Worm (Caenorhabditis elegans): Measurements from ENCODE around the gene scvp-1.
A peak's percentile ranks its signal among the peaks of the same experiment; 100 is the strongest.

scvp-1 gene

DNA sequence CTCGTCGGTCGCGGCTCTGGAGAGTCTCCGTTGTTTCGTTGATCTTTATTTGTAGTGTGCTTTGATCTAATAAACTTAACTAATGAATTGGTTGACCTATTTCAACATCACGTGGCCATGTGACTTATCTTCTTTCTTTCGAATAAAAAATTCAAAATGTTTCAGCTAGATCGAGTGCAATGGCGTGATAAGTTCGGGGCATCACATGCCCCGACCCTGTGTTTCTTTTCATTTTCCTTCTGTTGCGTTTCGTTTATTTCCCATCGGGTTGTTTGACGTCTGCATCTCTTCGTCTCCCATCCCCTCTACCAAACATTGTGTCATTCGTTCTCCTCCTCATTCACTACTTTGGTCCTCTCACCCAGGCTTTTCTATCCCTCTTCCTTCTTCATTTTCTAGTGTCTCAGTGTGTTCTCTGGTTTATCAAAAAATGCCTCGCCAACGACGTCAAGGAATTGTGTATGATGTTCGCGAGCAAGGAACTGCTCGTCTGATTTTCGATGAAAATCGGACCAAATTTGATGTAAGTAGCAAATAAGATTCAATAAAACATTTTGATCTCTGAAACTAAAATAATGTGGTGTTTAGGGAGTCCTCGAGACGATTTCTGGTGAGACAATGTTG, 20.7 kb upstream of the scvp-1 start, which contains the start of gene F17C11.4 (continued):
- TF ChIP-seq lir-3 (tag; optimal IDR thresholded peaks at IDR 0.05; ENCODE audit: poor library complexity) (peak; percentile 78), mdl-1 (tag; optimal IDR thresholded peaks at IDR 0.05) (peak in 1 of 2 experiments; percentile 97), elt-2 (tag; optimal IDR thresholded peaks at IDR 0.05) (peak; percentile 75), lin-35 (GFP tag; optimal IDR thresholded peaks at IDR 0.05) (peak; percentile 69 to 78), fkh-4 (tag; optimal IDR thresholded peaks at IDR 0.05; ENCODE audit: borderline replicate concordance) (no peak), unc-98 (GFP tag; IDR thresholded peaks at IDR 0.05) (peak; percentile 57; the same call in 1 of the 2 replicates), fkh-10 (GFP tag; optimal IDR thresholded peaks at IDR 0.05) (peak; percentile 35), sup-37 (GFP tag; optimal IDR thresholded peaks at IDR 0.05) (no peak), zip-4 (GFP tag; optimal IDR thresholded peaks at IDR 0.05) (peak; percentile 21), unc-86 (tag; optimal IDR thresholded peaks at IDR 0.05) (peak; percentile 56), jun-1 (tag; optimal IDR thresholded peaks at IDR 0.05) (peak; percentile 64), efl-1 (optimal IDR thresholded peaks at IDR 0.05) (peak; percentile 43 to 51), efl-1 (GFP tag; optimal IDR thresholded peaks at IDR 0.05 in 1 of 2) (peak; percentile 43 to 94), ceh-63 (GFP tag; optimal IDR thresholded peaks at IDR 0.05) (no peak), ceh-82 (tag; optimal IDR thresholded peaks at IDR 0.05) (peak; percentile 27 to 66 (median 35)), irx-1 (tag; optimal IDR thresholded peaks at IDR 0.05) (peak; percentile 72), grh-1 (GFP tag; IDR thresholded peaks at IDR 0.05) (no peak), egl-27 (tag; optimal IDR thresholded peaks at IDR 0.05) (peak; percentile 59 to 60), ceh-8 (GFP tag; optimal IDR thresholded peaks at IDR 0.05) (peak; percentile 59), hlh-4 (tag; optimal IDR thresholded peaks at IDR 0.05) (no peak), nhr-71 (tag; optimal IDR thresholded peaks at IDR 0.05) (peak; percentile 99), C04F5.9 (tag; optimal IDR thresholded peaks at IDR 0.05) (peak; percentile 25), lsy-2 (tag; optimal IDR thresholded peaks at IDR 0.05) (peak; percentile 80 to 81), pqm-1 (tag; optimal IDR thresholded peaks at IDR 0.05) (no peak), skn-1 (tag; optimal IDR thresholded peaks at IDR 0.05) (peak; percentile 35), unc-30 (tag; optimal IDR thresholded peaks at IDR 0.05) (no peak), ceh-88 (GFP tag; IDR thresholded peaks at IDR 0.05) (0 out of 2 replicates have a peak, but pooled peaks have one; percentile 17), pag-3 (tag; optimal IDR thresholded peaks at IDR 0.05; ENCODE audit: borderline replicate concordance, insufficient read depth) (peak; percentile 70), egl-13 (tag; optimal IDR thresholded peaks at IDR 0.05) (peak; percentile 61), nhr-90 (tag; optimal IDR thresholded peaks at IDR 0.05; ENCODE audit: poor library complexity) (peak; percentile 83), xbp-1 (tag; optimal IDR thresholded peaks at IDR 0.05) (peak; percentile 74), F16B12.6 (tag; optimal IDR thresholded peaks at IDR 0.05) (no peak), unc-62 (GFP tag; optimal IDR thresholded peaks at IDR 0.05) (no peak), alr-1 (tag; optimal IDR thresholded peaks at IDR 0.05; ENCODE audit: borderline replicate concordance) (no peak), tlp-1 (tag; optimal IDR thresholded peaks at IDR 0.05) (no peak), elt-3 (tag; optimal IDR thresholded peaks at IDR 0.05) (peak in 2 of 6 experiments; percentile 39 to 84), nhr-85 (tag) (peak; percentile 98), snpc-4 (tag; optimal IDR thresholded peaks at IDR 0.05) (peak; percentile 71), nhr-11 (tag; optimal IDR thresholded peaks at IDR 0.05) (peak; percentile 42), ztf-11 (tag; optimal IDR thresholded peaks at IDR 0.05) (no peak), mep-1 (tag; optimal IDR thresholded peaks at IDR 0.05) (peak; percentile 75), nhr-47 (tag; optimal IDR thresholded peaks at IDR 0.05) (peak; percentile 83), zag-1 (tag; optimal IDR thresholded peaks at IDR 0.05) (no peak), fos-1 (tag; optimal IDR thresholded peaks at IDR 0.05) (peak; percentile 47), unc-130 (tag; optimal IDR thresholded peaks at IDR 0.05) (peak; percentile 98), swsn-7 (tag; optimal IDR thresholded peaks at IDR 0.05) (peak; percentile 77), hpl-2 (GFP tag; optimal IDR thresholded peaks at IDR 0.05) (no peak), nhr-28 (tag; optimal IDR thresholded peaks at IDR 0.05) (no peak), fkh-8 (tag; optimal IDR thresholded peaks at IDR 0.05) (peak; percentile 71), lin-39 (tag; optimal IDR thresholded peaks at IDR 0.05) (peak; percentile 81), ztf-4 (tag; optimal IDR thresholded peaks at IDR 0.05) (peak; percentile 84)

Data from whole organism, L1 larva.